Worm (Caenorhabditis elegans) whole organism, L4 larva: Measurements from ENCODE around the gene sax-3.

ENCODE experiments used
- F37D6.2 ChIP-seq: sonication (generic microtip); optimal IDR thresholded peaks from 2 replicates; lab custom pipeline; 2016; ENCODE audit warnings: mild to moderate bottlenecking, missing genetic modification characterization, missing compliant biosample characterization
- R02D3.7 ChIP-seq: fragments of 150-350 bp; sonication (generic microtip); optimal IDR thresholded peaks from 3 replicates; lab custom pipeline; 2014; ENCODE audit warnings: missing biosample characterization, missing genetic modification characterization
- Y105C5A.15 ChIP-seq: fragments of 200-800 bp; sonication (Bioruptor generic); IDR thresholded peaks from 2 replicates; pipeline ENCODE4 v1.3.6; 2022; ENCODE audit warnings: missing genetic modification characterization, missing compliant biosample characterization
- Y48G9A.11 ChIP-seq: fragments of 200-800 bp; sonication (Bioruptor generic); IDR thresholded peaks from 2 replicates; pipeline ENCODE4 v1.3.6; 2022; ENCODE audit warnings: missing genetic modification reagents, missing genetic modification characterization, missing compliant biosample characterization
- Y5F2A.4 ChIP-seq: fragments of 200-800 bp; sonication (Bioruptor generic); optimal IDR thresholded peaks from 2 replicates; lab custom pipeline; 2018; ENCODE audit warnings: mild to moderate bottlenecking, missing genetic modification characterization, missing compliant biosample characterization
- ZK337.2 ChIP-seq: fragments of 200-800 bp; sonication (Bioruptor generic); IDR thresholded peaks from 2 replicates; pipeline ENCODE4 v1.3.6; 2022; ENCODE audit warnings: missing genetic modification reagents, missing genetic modification characterization, missing compliant biosample characterization
- aly-2 ChIP-seq: sonication (generic microtip); optimal IDR thresholded peaks from 2 replicates; lab custom pipeline; 2018; ENCODE audit warnings: missing biosample characterization, missing genetic modification characterization
- ceh-32 ChIP-seq: sonication (generic microtip); optimal IDR thresholded peaks from 2 replicates; lab custom pipeline; 2016; ENCODE audit warnings: mild to moderate bottlenecking, missing genetic modification characterization, missing compliant biosample characterization; ENCODE audit not compliant: poor library complexity
- ceh-62 ChIP-seq: sonication (generic microtip); optimal IDR thresholded peaks from 2 replicates; lab custom pipeline; 2017; ENCODE audit warnings: missing biosample characterization, missing genetic modification characterization
- ceh-82 ChIP-seq: sonication (generic microtip); optimal IDR thresholded peaks from 2 replicates; lab custom pipeline; 2017; ENCODE audit warnings: missing biosample characterization, missing genetic modification characterization
- ctbp-1 ChIP-seq: fragments of 200-800 bp; sonication (Bioruptor generic); IDR thresholded peaks from 2 replicates; pipeline ENCODE4 v1.3.6; 2022; ENCODE audit warnings: missing genetic modification reagents, missing genetic modification characterization, missing compliant biosample characterization
- daf-16 ChIP-seq, 3 experiments: sonication (generic microtip); optimal IDR thresholded peaks; 2 replicates each; lab custom pipeline; 2016 to 2017; ENCODE audit warnings: missing genetic modification characterization in 3 of 3, missing genetic modification reagents in 3 of 3, mild to moderate bottlenecking in 2 of 3, missing compliant biosample characterization in 2 of 3, missing biosample characterization in 1 of 3, moderate library complexity in 1 of 3
- dmd-6 ChIP-seq: fragments of 200-800 bp; sonication (Bioruptor generic); IDR thresholded peaks from 2 replicates; pipeline ENCODE4 v1.3.6; 2022; ENCODE audit warnings: missing genetic modification reagents, missing genetic modification characterization, missing compliant biosample characterization
- dmd-8 ChIP-seq: fragments of 200-800 bp; sonication (Bioruptor generic); IDR thresholded peaks from 2 replicates; pipeline ENCODE4 v1.3.6; 2022; ENCODE audit warnings: missing genetic modification characterization, missing compliant biosample characterization
- dmd-9 ChIP-seq: fragments of 200-800 bp; sonication (Bioruptor generic); IDR thresholded peaks from 2 replicates; pipeline ENCODE4 v1.3.6; 2022; ENCODE audit warnings: missing genetic modification reagents, missing genetic modification characterization, missing compliant biosample characterization
- dpl-1 ChIP-seq: fragments of 150-350 bp; optimal IDR thresholded peaks from 2 replicates; lab custom pipeline; 2014; ENCODE audit warnings: missing biosample characterization, missing genetic modification reagents, missing genetic modification characterization
- duxl-1 ChIP-seq: sonication (generic microtip); optimal IDR thresholded peaks from 2 replicates; lab custom pipeline; 2016; ENCODE audit warnings: mild to moderate bottlenecking, missing genetic modification characterization, moderate library complexity, missing compliant biosample characterization; ENCODE audit not compliant: poor library complexity
- egl-27 ChIP-seq: sonication (generic microtip); optimal IDR thresholded peaks from 3 replicates; lab custom pipeline; 2017; ENCODE audit warnings: missing biosample characterization, missing genetic modification reagents, missing genetic modification characterization
- hif-1 ChIP-seq, 2 experiments: sonication (generic microtip); optimal IDR thresholded peaks; 2 replicates each; lab custom pipeline; 2016 to 2017; ENCODE audit warnings: missing compliant biosample characterization in 2 of 2, missing genetic modification characterization in 2 of 2, missing genetic modification reagents in 2 of 2, missing genotype in 2 of 2, mild to moderate bottlenecking in 1 of 2
- hlh-11 ChIP-seq: fragments of 200-800 bp; sonication (Bioruptor generic); optimal IDR thresholded peaks from 2 replicates; lab custom pipeline; 2018; ENCODE audit warnings: mild to moderate bottlenecking, missing genetic modification characterization, missing compliant biosample characterization
- hlh-30 ChIP-seq: sonication (generic microtip); optimal IDR thresholded peaks from 2 replicates; lab custom pipeline; 2017; ENCODE audit warnings: antibody characterized with exemption, mild to moderate bottlenecking, missing genetic modification characterization, missing compliant biosample characterization; ENCODE audit not compliant: insufficient read depth
- lim-7 ChIP-seq: fragments of 200-800 bp; sonication (Bioruptor generic); IDR thresholded peaks from 2 replicates; pipeline ENCODE4 v1.3.6; 2022; ENCODE audit warnings: missing genetic modification characterization, missing compliant biosample characterization
- lin-15B ChIP-seq: fragments of 150-350 bp; sonication (generic microtip); optimal IDR thresholded peaks from 3 replicates; lab custom pipeline; 2014; ENCODE audit warnings: missing biosample characterization, missing genetic modification characterization
- lin-29 ChIP-seq: fragments of 200-800 bp; sonication (Bioruptor generic); IDR thresholded peaks from 2 replicates; pipeline ENCODE4 v1.3.6; 2022; ENCODE audit warnings: missing genetic modification reagents, missing genetic modification characterization, missing compliant biosample characterization
- lir-3 ChIP-seq: sonication (generic microtip); optimal IDR thresholded peaks from 2 replicates; lab custom pipeline; 2016; ENCODE audit warnings: mild to moderate bottlenecking, missing genetic modification characterization, missing compliant biosample characterization
- mdl-1 ChIP-seq, 2 experiments: fragments of 150-350 bp in 1 of 2; sonication (generic microtip) in 1 of 2; optimal IDR thresholded peaks; 2 replicates each; lab custom pipeline; 2014 to 2017; ENCODE audit warnings: missing biosample characterization in 2 of 2, missing genetic modification characterization in 2 of 2
- mep-1 ChIP-seq: fragments of 150-350 bp; sonication (generic microtip); optimal IDR thresholded peaks from 3 replicates; lab custom pipeline; 2014; ENCODE audit warnings: missing biosample characterization, missing genetic modification characterization
- nhr-10 ChIP-seq: fragments of 150-350 bp; optimal IDR thresholded peaks from 2 replicates; lab custom pipeline; 2014; ENCODE audit warnings: missing biosample characterization, missing genetic modification characterization
- nhr-237 ChIP-seq: sonication (generic microtip); optimal IDR thresholded peaks from 2 replicates; lab custom pipeline; 2017; ENCODE audit warnings: missing biosample characterization, missing genetic modification characterization
- nhr-25 ChIP-seq: sonication (generic microtip); optimal IDR thresholded peaks from 2 replicates; lab custom pipeline; 2017; ENCODE audit warnings: missing genetic modification characterization, mild to moderate bottlenecking, missing compliant biosample characterization, antibody characterized with exemption, moderate library complexity, borderline replicate concordance; ENCODE audit not compliant: insufficient read depth
- nhr-28 ChIP-seq: fragments of 150-350 bp; optimal IDR thresholded peaks from 2 replicates; lab custom pipeline; 2014; ENCODE audit warnings: missing biosample characterization, missing genetic modification characterization
- nhr-48 ChIP-seq: sonication (generic microtip); optimal IDR thresholded peaks from 2 replicates; lab custom pipeline; 2016; ENCODE audit warnings: mild to moderate bottlenecking, missing genetic modification characterization, missing compliant biosample characterization
- nhr-6 ChIP-seq: fragments of 150-350 bp; optimal IDR thresholded peaks from 2 replicates; lab custom pipeline; 2014; ENCODE audit warnings: missing biosample characterization, missing genetic modification characterization
- pha-4 ChIP-seq, 2 experiments: fragments of 150-350 bp in 1 of 2; fragments of 200-800 bp in 1 of 2; sonication (Bioruptor generic) in 1 of 2; IDR thresholded peaks in 1 of 2; optimal IDR thresholded peaks in 1 of 2; 2 replicates each; pipeline versions ENCODE4 v1.3.6 to Lab custom; 2014 to 2022; ENCODE audit warnings: missing genetic modification characterization in 2 of 2, missing genetic modification reagents in 2 of 2, missing biosample characterization in 1 of 2, missing compliant biosample characterization in 1 of 2
- php-3 ChIP-seq: fragments of 200-800 bp; sonication (Bioruptor generic); IDR thresholded peaks from 2 replicates; pipeline ENCODE4 v1.3.6; 2022; ENCODE audit warnings: missing genetic modification reagents, missing genetic modification characterization, missing compliant biosample characterization
- pqm-1 ChIP-seq: sonication (generic microtip); optimal IDR thresholded peaks from 2 replicates; lab custom pipeline; 2017; ENCODE audit warnings: missing biosample characterization, missing genetic modification characterization
- rbr-2 ChIP-seq: sonication (generic microtip); optimal IDR thresholded peaks from 2 replicates; lab custom pipeline; 2016; ENCODE audit warnings: missing genotype, missing genetic modification characterization, missing compliant biosample characterization
- spr-1 ChIP-seq: sonication (generic microtip); optimal IDR thresholded peaks from 2 replicates; lab custom pipeline; 2016; ENCODE audit warnings: mild to moderate bottlenecking, missing genetic modification characterization, missing compliant biosample characterization
- spr-3 ChIP-seq: fragments of 200-800 bp; sonication (Bioruptor generic); optimal IDR thresholded peaks from 2 replicates; lab custom pipeline; 2018; ENCODE audit warnings: mild to moderate bottlenecking, missing genetic modification characterization, missing compliant biosample characterization
- tra-1 ChIP-seq: fragments of 200-800 bp; sonication (Bioruptor generic); IDR thresholded peaks from 2 replicates; pipeline ENCODE4 v1.3.6; 2022; ENCODE audit warnings: missing genetic modification reagents, missing genetic modification characterization, missing compliant biosample characterization
- unc-130 ChIP-seq: sonication (generic microtip); optimal IDR thresholded peaks from 2 replicates; lab custom pipeline; 2016; ENCODE audit warnings: missing genetic modification reagents, missing genetic modification characterization, missing compliant biosample characterization
- unc-39 ChIP-seq: sonication (generic microtip); optimal IDR thresholded peaks from 2 replicates; lab custom pipeline; 2017; ENCODE audit warnings: missing biosample characterization, missing genetic modification characterization
- unc-62 ChIP-seq, 3 experiments: fragments of 150-350 bp in 1 of 3; sonication (generic microtip); optimal IDR thresholded peaks in 2 of 3; peaks in 1 of 3; 1 replicate in 1 of 3; 2 replicates in 2 of 3; lab custom pipeline; 2014 to 2017; ENCODE audit warnings: missing biosample characterization in 3 of 3, missing genetic modification characterization in 3 of 3, missing genetic modification reagents in 3 of 3, missing genotype in 1 of 3
- zfp-2 ChIP-seq: sonication (generic microtip); optimal IDR thresholded peaks from 2 replicates; lab custom pipeline; 2016; ENCODE audit warnings: mild to moderate bottlenecking, missing genetic modification characterization, missing compliant biosample characterization
- zip-11 ChIP-seq: fragments of 200-800 bp; sonication (Bioruptor generic); IDR thresholded peaks from 2 replicates; pipeline ENCODE4 v1.3.6; 2022; ENCODE audit warnings: missing genetic modification characterization, missing compliant biosample characterization
- ztf-7 ChIP-seq: fragments of 150-350 bp; optimal IDR thresholded peaks from 2 replicates; lab custom pipeline; 2014; ENCODE audit warnings: missing biosample characterization, missing genetic modification characterization

Gene sax-3

ce11 chrX:3479950-3480349, 14.2 kb upstream of the sax-3 start, which contains the start of gene wrt-6 (continued):
- TF ChIP-seq mep-1 (tag; lab: Kevin White, UChicago): no peak
- no peak for TF ChIP-seq zip-11 (GFP tag; lab: Robert Waterston, UW)
- TF ChIP-seq tra-1 (GFP tag; lab: Robert Waterston, UW): no peak
- TF ChIP-seq nhr-25 (tag; lab: Kevin White, UChicago): no peak
- TF ChIP-seq, all 104 proteins: peak for 0

ce11 chrX:3473793-3474192, 8.1 kb upstream of the sax-3 start:
- TF ChIP-seq daf-16 (GFP tag; optimal IDR thresholded peaks at IDR 0.05; lab: Kevin White, UChicago): no peak
- TF ChIP-seq daf-16 (tag; optimal IDR thresholded peaks at IDR 0.05; lab: Kevin White, UChicago): peak; percentile 27
- TF ChIP-seq lir-3 (tag; lab: Kevin White, UChicago): no peak
- TF ChIP-seq rbr-2 (tag; lab: Kevin White, UChicago): no peak
- TF ChIP-seq F37D6.2 (tag; lab: Kevin White, UChicago): no peak
- no peak for TF ChIP-seq lin-29 (GFP tag; lab: Robert Waterston, UW)
- TF ChIP-seq pqm-1 (tag; lab: Kevin White, UChicago): peak; percentile 49
- no peak for TF ChIP-seq ztf-7 (tag; lab: Kevin White, UChicago)
- no peak for TF ChIP-seq aly-2 (tag; lab: Kevin White, UChicago)
- TF ChIP-seq nhr-28 (tag; lab: Kevin White, UChicago): peak; percentile 35
- TF ChIP-seq nhr-10 (tag; lab: Kevin White, UChicago): no peak
- TF ChIP-seq spr-1 (tag; lab: Kevin White, UChicago): no peak
- no peak for TF ChIP-seq nhr-237 (tag; lab: Kevin White, UChicago)
- TF ChIP-seq Y5F2A.4: no peak
- TF ChIP-seq ceh-32: no peak
- TF ChIP-seq ZK337.2 (GFP tag; lab: Robert Waterston, UW): no peak
- no peak for TF ChIP-seq hlh-11
- TF ChIP-seq dmd-8: no peak
- no peak for TF ChIP-seq php-3
- TF ChIP-seq lim-7 (GFP tag; lab: Robert Waterston, UW): no peak
- no peak for TF ChIP-seq spr-3 (GFP tag; lab: Kevin White, UChicago)
- TF ChIP-seq nhr-6 (tag; lab: Kevin White, UChicago): no peak
- no peak for TF ChIP-seq Y48G9A.11 (GFP tag; lab: Robert Waterston, UW)
- no peak for TF ChIP-seq lin-15B (tag; lab: Kevin White, UChicago)
- TF ChIP-seq dmd-9 (GFP tag; lab: Robert Waterston, UW): no peak

ce11 chrX:3472226-3472625, 6.5 kb upstream of the sax-3 start:
- TF ChIP-seq ceh-62 (tag; lab: Kevin White, UChicago): no peak
- TF ChIP-seq hlh-30 (tag; lab: Kevin White, UChicago): peak; percentile 60
- TF ChIP-seq pqm-1 (tag; lab: Kevin White, UChicago): peak; percentile 34
- TF ChIP-seq hlh-11: peak; percentile 74
- no peak for TF ChIP-seq zfp-2
- peak in 1 of 2 experiments; percentile 4 for TF ChIP-seq hif-1 (tag; optimal IDR thresholded peaks at IDR 0.05; lab: Kevin White, UChicago)
- peak in 1 of 2 experiments; percentile 74 for TF ChIP-seq mdl-1 (tag; optimal IDR thresholded peaks at IDR 0.05; lab: Kevin White, UChicago)
- TF ChIP-seq dpl-1 (GFP tag; lab: Kevin White, UChicago): no peak
- no peak for TF ChIP-seq duxl-1 (tag; lab: Kevin White, UChicago)
- no peak for TF ChIP-seq egl-27 (tag; lab: Kevin White, UChicago)
- TF ChIP-seq ceh-82: no peak
- peak; percentile 54 for TF ChIP-seq dmd-6 (GFP tag; lab: Robert Waterston, UW)
- TF ChIP-seq unc-39: no peak
- peak in 1 of 2 experiments; percentile 95 for TF ChIP-seq unc-62 (GFP tag; optimal IDR thresholded peaks at IDR 0.05 in 1 of 2; lab: Kevin White, UChicago)
- TF ChIP-seq unc-62 (tag; optimal IDR thresholded peaks at IDR 0.05; lab: Kevin White, UChicago): no peak
- TF ChIP-seq nhr-48 (tag; lab: Kevin White, UChicago): no peak
- no peak for TF ChIP-seq pha-4 (GFP tag; IDR thresholded peaks at IDR 0.05; lab: Robert Waterston, UW)
- TF ChIP-seq pha-4 (tag; optimal IDR thresholded peaks at IDR 0.05; lab: Kevin White, UChicago): peak; percentile 95
- TF ChIP-seq unc-130 (GFP tag; lab: Kevin White, UChicago): no peak
- peak; percentile 30 for TF ChIP-seq rbr-2 (tag; lab: Kevin White, UChicago)
- TF ChIP-seq nhr-28 (tag; lab: Kevin White, UChicago): peak; percentile 87
- no peak for TF ChIP-seq R02D3.7 (tag; lab: Kevin White, UChicago)
- TF ChIP-seq daf-16 (GFP tag; optimal IDR thresholded peaks at IDR 0.05; lab: Kevin White, UChicago): no peak
- peak; percentile 64 for TF ChIP-seq daf-16 (tag; optimal IDR thresholded peaks at IDR 0.05; lab: Kevin White, UChicago)
- TF ChIP-seq ctbp-1 (GFP tag; lab: Robert Waterston, UW): no peak
- TF ChIP-seq Y105C5A.15: 0 out of 2 replicates have a peak, but pooled peaks have one; percentile 39
- peak; percentile 68 for TF ChIP-seq mep-1 (tag; lab: Kevin White, UChicago)
